Worm (Caenorhabditis elegans) whole organism, late embryonic: ENCODE measurements around the gene F17H10.4.

Experiments used
- C08G9.2 ChIP-seq: sonication (generic microtip); optimal IDR thresholded peaks from 2 replicates; lab custom pipeline; 2016; ENCODE audit warnings: mild to moderate bottlenecking, missing genetic modification characterization, moderate library complexity, missing compliant biosample characterization
- F13H6.1 ChIP-seq: sonication (generic microtip); optimal IDR thresholded peaks from 2 replicates; lab custom pipeline; 2016; ENCODE audit warnings: missing genetic modification characterization, missing compliant biosample characterization
- K02D7.2 ChIP-seq: sonication (generic microtip); optimal IDR thresholded peaks from 2 replicates; lab custom pipeline; 2017; ENCODE audit warnings: mild to moderate bottlenecking, missing genetic modification characterization, missing compliant biosample characterization
- K09A11.1 ChIP-seq: sonication (generic microtip); optimal IDR thresholded peaks from 2 replicates; lab custom pipeline; 2017; ENCODE audit warnings: antibody characterized with exemption, mild to moderate bottlenecking, missing genetic modification characterization, missing compliant biosample characterization; ENCODE audit not compliant: insufficient read depth
- T23F11.4 ChIP-seq: fragments of 200-800 bp; sonication (Bioruptor generic); optimal IDR thresholded peaks from 2 replicates; lab custom pipeline; 2018; ENCODE audit warnings: mild to moderate bottlenecking, missing genetic modification characterization, missing compliant biosample characterization
- Y22D7AL.16 ChIP-seq: sonication (generic microtip); optimal IDR thresholded peaks from 2 replicates; lab custom pipeline; 2016; ENCODE audit warnings: missing genetic modification characterization, missing compliant biosample characterization
- ahr-1 ChIP-seq: sonication (generic microtip); optimal IDR thresholded peaks from 2 replicates; lab custom pipeline; 2016; ENCODE audit warnings: missing genetic modification characterization, missing compliant biosample characterization
- ceh-14 ChIP-seq: sonication (generic microtip); optimal IDR thresholded peaks from 2 replicates; lab custom pipeline; 2016; ENCODE audit warnings: missing genotype, missing genetic modification characterization, missing compliant biosample characterization
- ceh-18 ChIP-seq: sonication (generic microtip); optimal IDR thresholded peaks from 2 replicates; lab custom pipeline; 2016; ENCODE audit warnings: missing genetic modification characterization, missing compliant biosample characterization
- ceh-19 ChIP-seq: fragments of 200-800 bp; sonication (Bioruptor generic); optimal IDR thresholded peaks from 2 replicates; lab custom pipeline; 2018; ENCODE audit warnings: mild to moderate bottlenecking, missing genetic modification characterization, missing compliant biosample characterization
- ceh-2 ChIP-seq: sonication (generic microtip); optimal IDR thresholded peaks from 2 replicates; lab custom pipeline; 2016; ENCODE audit warnings: missing genotype, missing genetic modification characterization, missing compliant biosample characterization
- ceh-22 ChIP-seq: sonication (generic microtip); optimal IDR thresholded peaks from 2 replicates; lab custom pipeline; 2017; ENCODE audit warnings: missing biosample characterization, missing genetic modification characterization
- ceh-31 ChIP-seq: sonication (generic microtip); optimal IDR thresholded peaks from 2 replicates; lab custom pipeline; 2016; ENCODE audit warnings: missing genetic modification characterization, missing compliant biosample characterization
- ceh-34 ChIP-seq: sonication (generic microtip); optimal IDR thresholded peaks from 2 replicates; lab custom pipeline; 2016; ENCODE audit warnings: mild to moderate bottlenecking, missing genetic modification characterization, missing compliant biosample characterization
- ceh-48 ChIP-seq: sonication (generic microtip); optimal IDR thresholded peaks from 2 replicates; lab custom pipeline; 2016; ENCODE audit warnings: missing genetic modification characterization, inconsistent platforms, missing compliant biosample characterization
- ceh-6 ChIP-seq: fragments of 200-800 bp; sonication (Bioruptor generic); optimal IDR thresholded peaks from 2 replicates; lab custom pipeline; 2018; ENCODE audit warnings: mild to moderate bottlenecking, missing genetic modification characterization, missing compliant biosample characterization
- che-1 ChIP-seq: sonication (generic microtip); optimal IDR thresholded peaks from 2 replicates; lab custom pipeline; 2016; ENCODE audit warnings: mild to moderate bottlenecking, missing genetic modification characterization, missing compliant biosample characterization
- dmd-4 ChIP-seq: sonication (generic microtip); optimal IDR thresholded peaks from 2 replicates; lab custom pipeline; 2016; ENCODE audit warnings: borderline replicate concordance, missing genetic modification characterization, missing compliant biosample characterization
- dve-1 ChIP-seq: sonication (generic microtip); optimal IDR thresholded peaks from 2 replicates; lab custom pipeline; 2017; ENCODE audit warnings: antibody characterized with exemption, mild to moderate bottlenecking, missing genetic modification characterization, missing compliant biosample characterization
- elt-2 ChIP-seq: sonication (generic microtip); optimal IDR thresholded peaks from 2 replicates; lab custom pipeline; 2016; ENCODE audit warnings: missing genetic modification reagents, missing genetic modification characterization, missing compliant biosample characterization
- elt-4 ChIP-seq: sonication (generic microtip); optimal IDR thresholded peaks from 2 replicates; lab custom pipeline; 2016; ENCODE audit warnings: missing genetic modification characterization, missing compliant biosample characterization
- ets-4 ChIP-seq: sonication (generic microtip); optimal IDR thresholded peaks from 2 replicates; lab custom pipeline; 2016; ENCODE audit warnings: missing genetic modification characterization, missing compliant biosample characterization
- fax-1 ChIP-seq: sonication (generic microtip); optimal IDR thresholded peaks from 2 replicates; lab custom pipeline; 2016; ENCODE audit warnings: missing genotype, missing genetic modification characterization, missing compliant biosample characterization
- gmeb-2 ChIP-seq: sonication (generic microtip); optimal IDR thresholded peaks from 2 replicates; lab custom pipeline; 2016; ENCODE audit warnings: missing genetic modification characterization, inconsistent platforms, missing compliant biosample characterization
- hlh-15 ChIP-seq: sonication (generic microtip); optimal IDR thresholded peaks from 2 replicates; lab custom pipeline; 2016; ENCODE audit warnings: missing genetic modification characterization, missing compliant biosample characterization
- hlh-30 ChIP-seq: sonication (generic microtip); optimal IDR thresholded peaks from 2 replicates; lab custom pipeline; 2017; ENCODE audit warnings: antibody characterized with exemption, missing genetic modification characterization, missing compliant biosample characterization; ENCODE audit not compliant: insufficient read depth
- hlh-6 ChIP-seq: sonication (generic microtip); optimal IDR thresholded peaks from 2 replicates; lab custom pipeline; 2016; ENCODE audit warnings: missing genotype, missing genetic modification characterization, missing compliant biosample characterization
- lin-11 ChIP-seq: fragments of 200-800 bp; sonication (Bioruptor generic); optimal IDR thresholded peaks from 2 replicates; lab custom pipeline; 2018; ENCODE audit warnings: mild to moderate bottlenecking, missing genetic modification characterization, missing compliant biosample characterization
- nfya-1 ChIP-seq: sonication (generic microtip); optimal IDR thresholded peaks from 2 replicates; lab custom pipeline; 2017; ENCODE audit warnings: missing genetic modification characterization, mild to moderate bottlenecking, missing compliant biosample characterization, antibody characterized with exemption, moderate library complexity
- nhr-232 ChIP-seq: sonication (generic microtip); optimal IDR thresholded peaks from 2 replicates; lab custom pipeline; 2016; ENCODE audit warnings: missing genetic modification characterization, missing compliant biosample characterization
- npax-4 ChIP-seq: sonication (generic microtip); optimal IDR thresholded peaks from 2 replicates; lab custom pipeline; 2016; ENCODE audit warnings: missing genetic modification characterization, missing compliant biosample characterization
- pat-9 ChIP-seq: fragments of 200-800 bp; sonication (Bioruptor generic); optimal IDR thresholded peaks from 2 replicates; lab custom pipeline; 2018; ENCODE audit warnings: mild to moderate bottlenecking, missing genetic modification characterization, moderate library complexity, missing compliant biosample characterization
- pax-1 ChIP-seq: fragments of 150-350 bp; optimal IDR thresholded peaks from 2 replicates; lab custom pipeline; 2014; ENCODE audit warnings: missing biosample characterization, missing genetic modification characterization
- pros-1 ChIP-seq: fragments of 150-350 bp; optimal IDR thresholded peaks from 2 replicates; lab custom pipeline; 2014; ENCODE audit warnings: missing biosample characterization, missing genetic modification reagents, missing genetic modification characterization
- ref-2 ChIP-seq: sonication (generic microtip); optimal IDR thresholded peaks from 2 replicates; lab custom pipeline; 2016; ENCODE audit warnings: missing genetic modification characterization, missing compliant biosample characterization
- rnt-1 ChIP-seq: sonication (generic microtip); optimal IDR thresholded peaks from 2 replicates; lab custom pipeline; 2016; ENCODE audit warnings: missing genetic modification characterization, missing compliant biosample characterization
- sox-4 ChIP-seq: sonication (generic microtip); optimal IDR thresholded peaks from 2 replicates; lab custom pipeline; 2017; ENCODE audit warnings: mild to moderate bottlenecking, missing genetic modification characterization, inconsistent platforms, missing compliant biosample characterization
- tbx-2 ChIP-seq: sonication (generic microtip); optimal IDR thresholded peaks from 2 replicates; lab custom pipeline; 2016; ENCODE audit warnings: missing genetic modification characterization, missing compliant biosample characterization
- tbx-7 ChIP-seq: sonication (generic microtip); optimal IDR thresholded peaks from 2 replicates; lab custom pipeline; 2016; ENCODE audit warnings: missing genotype, missing genetic modification characterization, missing compliant biosample characterization
- unc-3 ChIP-seq, 2 experiments: fragments of 200-800 bp in 1 of 2; sonication (Bioruptor generic) in 1 of 2; sonication (generic microtip) in 1 of 2; conservative IDR thresholded peaks in 1 of 2; optimal IDR thresholded peaks in 1 of 2; 2 replicates each; pipeline versions ENCODE4 v1.3.6 to Lab custom; 2016 to 2022; ENCODE audit warnings: missing compliant biosample characterization in 2 of 2, missing genetic modification characterization in 2 of 2, missing genetic modification reagents in 1 of 2
- unc-42 ChIP-seq: sonication (generic microtip); optimal IDR thresholded peaks from 2 replicates; lab custom pipeline; 2016; ENCODE audit warnings: missing genotype, missing genetic modification characterization, missing compliant biosample characterization
- unc-55 ChIP-seq: sonication (generic microtip); optimal IDR thresholded peaks from 2 replicates; lab custom pipeline; 2017; ENCODE audit warnings: missing biosample characterization, missing genetic modification reagents, missing genetic modification characterization

Gene F17H10.4

ce11 chrX:13144975-13145618 is 18.8 kb upstream of the F17H10.4 start (continued):
- TF ChIP-seq sox-4 (tag; lab: Kevin White, UChicago) (no peak), T23F11.4 (GFP tag; lab: Kevin White, UChicago) (no peak), ceh-14 (tag; lab: Kevin White, UChicago) (peak; percentile 78), F13H6.1 (peak; percentile 78), hlh-15 (tag; lab: Kevin White, UChicago) (no peak), K02D7.2 (no peak), elt-2 (no peak), rnt-1 (peak; percentile 93), ceh-22 (tag; lab: Kevin White, UChicago) (peak; percentile 92), pros-1 (tag; lab: Kevin White, UChicago) (peak; percentile 85), dmd-4 (tag; lab: Kevin White, UChicago) (peak; percentile 10), ceh-19 (GFP tag; lab: Kevin White, UChicago) (peak; percentile 61), unc-42 (peak; percentile 87), ahr-1 (tag; lab: Kevin White, UChicago) (no peak), nfya-1 (peak; percentile 93), hlh-30 (tag; lab: Kevin White, UChicago) (peak; percentile 99), ceh-2 (tag; lab: Kevin White, UChicago) (peak; percentile 61), ets-4 (tag; lab: Kevin White, UChicago) (peak; percentile 79), nhr-232 (no peak), npax-4 (tag; lab: Kevin White, UChicago) (no peak), tbx-7 (tag; lab: Kevin White, UChicago) (peak; percentile 17), gmeb-2 (tag; lab: Kevin White, UChicago) (peak; percentile 16), pat-9 (tag; lab: Kevin White, UChicago) (peak; percentile 62), lin-11 (no peak), ceh-6 (GFP tag; lab: Kevin White, UChicago) (peak; percentile 38), dve-1 (tag; lab: Kevin White, UChicago) (peak; percentile 82), ceh-31 (tag; lab: Kevin White, UChicago) (peak; percentile 98), unc-3 (GFP tag; conservative IDR thresholded peaks at IDR 0.05; lab: Robert Waterston, UW) (no peak; the same call in 1 of the 2 replicates), unc-3 (tag; optimal IDR thresholded peaks at IDR 0.05; lab: Kevin White, UChicago) (no peak), fax-1 (tag; lab: Kevin White, UChicago) (peak; percentile 26), che-1 (peak; percentile 47), hlh-6 (peak; percentile 71), K09A11.1 (tag; lab: Kevin White, UChicago) (no peak), ceh-18 (tag; lab: Kevin White, UChicago) (peak; percentile 97), C08G9.2 (tag; lab: Kevin White, UChicago) (peak; percentile 67), elt-4 (tag; lab: Kevin White, UChicago) (no peak), ceh-48 (peak; percentile 83), unc-55 (GFP tag; lab: Kevin White, UChicago) (peak; percentile 97), pax-1 (peak; percentile 35), ceh-34 (tag; lab: Kevin White, UChicago) (peak; percentile 99), Y22D7AL.16 (no peak), ref-2 (tag; lab: Kevin White, UChicago) (peak; percentile 91), tbx-2 (tag; lab: Kevin White, UChicago) (peak; percentile 93)
